Worm (Caenorhabditis elegans): ENCODE results near the gene ncx-6.

- no peak for TF ChIP-seq dao-5 (tag; optimal IDR thresholded peaks at IDR 0.05)
- no peak for TF ChIP-seq W03F9.2 (tag; optimal IDR thresholded peaks at IDR 0.05)
- no peak for TF ChIP-seq him-1 (tag; optimal IDR thresholded peaks at IDR 0.05)
These were observed 29.5 kb upstream of the ncx-6 start, which contains the start of gene T05G5.1 for ce11 chrIII:9743239-9743638.
